Worm (Caenorhabditis elegans) whole organism, young adult: Measurements from ENCODE around the gene C31B8.1.

ENCODE experiments used
- F49E8.2 ChIP-seq: sonication (generic microtip); optimal IDR thresholded peaks from 3 replicates; lab custom pipeline; 2017; ENCODE audit warnings: missing genetic modification characterization, mild to moderate bottlenecking, missing compliant biosample characterization, antibody characterized with exemption, moderate library complexity; ENCODE audit not compliant: insufficient read depth
- F52B5.7 ChIP-seq: sonication (generic microtip); optimal IDR thresholded peaks from 2 replicates; lab custom pipeline; 2016; ENCODE audit warnings: mild to moderate bottlenecking, missing genetic modification characterization, missing compliant biosample characterization
- dpl-1 ChIP-seq: fragments of 150-350 bp; optimal IDR thresholded peaks from 2 replicates; lab custom pipeline; 2014; ENCODE audit warnings: missing biosample characterization, missing genetic modification reagents, missing genetic modification characterization
- hlh-12 ChIP-seq: sonication (generic microtip); optimal IDR thresholded peaks from 2 replicates; lab custom pipeline; 2016; ENCODE audit warnings: missing genetic modification characterization, missing compliant biosample characterization
- nhr-90 ChIP-seq: sonication (generic microtip); optimal IDR thresholded peaks from 2 replicates; lab custom pipeline; 2016; ENCODE audit warnings: missing genotype, mild to moderate bottlenecking, missing genetic modification characterization, missing compliant biosample characterization
- pbrm-1 ChIP-seq: fragments of 200-800 bp; sonication (Bioruptor generic); IDR thresholded peaks from 2 replicates; pipeline ENCODE4 v1.3.6; 2022; ENCODE audit warnings: missing genetic modification reagents, missing genetic modification characterization, missing compliant biosample characterization
- pha-4 ChIP-seq: fragments of 150-350 bp; sonication (generic microtip); optimal IDR thresholded peaks from 2 replicates; lab custom pipeline; 2014; ENCODE audit warnings: missing biosample characterization, missing genetic modification reagents, missing genetic modification characterization
- unc-62 ChIP-seq: fragments of 150-350 bp; optimal IDR thresholded peaks from 2 replicates; lab custom pipeline; 2014; ENCODE audit warnings: missing biosample characterization, missing genetic modification reagents, missing genetic modification characterization
- ztf-26 ChIP-seq: sonication (generic microtip); optimal IDR thresholded peaks from 2 replicates; lab custom pipeline; 2017; ENCODE audit warnings: missing genetic modification characterization, missing compliant biosample characterization

ce11 chrV:2909525-2909924 is 21.8 kb upstream of the C31B8.1 start, which contains the start of gene zmp-3:
- TF ChIP-seq pha-4, result no peak
- no peak for TF ChIP-seq dpl-1 (GFP tag; lab: Kevin White, UChicago)
- no peak for TF ChIP-seq ztf-26 (tag; lab: Kevin White, UChicago)
- no peak for TF ChIP-seq F49E8.2 (tag; lab: Kevin White, UChicago)
- no peak for TF ChIP-seq F52B5.7 (tag; lab: Kevin White, UChicago)
- no peak for TF ChIP-seq pbrm-1 (GFP tag; lab: Robert Waterston, UW)
- no peak for TF ChIP-seq hlh-12
- TF ChIP-seq nhr-90 (tag; lab: Kevin White, UChicago), result no peak
- TF ChIP-seq unc-62 (GFP tag; lab: Kevin White, UChicago), result no peak
